Worm (Caenorhabditis elegans) whole organism, L3 larva: Measurements from ENCODE around the gene disl-2.

Source experiments
- elt-3 ChIP-seq, 3 experiments: fragments of 150-350 bp in 1 of 3; sonication (generic microtip) in 2 of 3; optimal IDR thresholded peaks; 2 replicates in 2 of 3; 4 replicates in 1 of 3; lab custom pipeline; 2014 to 2017; ENCODE audit warnings: missing biosample characterization in 3 of 3, missing genetic modification characterization in 3 of 3
- eor-1 ChIP-seq, 2 experiments: fragments of 150-350 bp; optimal IDR thresholded peaks; 2 replicates each; lab custom pipeline; 2014 to 2018; ENCODE audit warnings: missing biosample characterization in 2 of 2, missing genetic modification characterization in 2 of 2
- fos-1 ChIP-seq: fragments of 150-350 bp; optimal IDR thresholded peaks from 2 replicates; lab custom pipeline; 2014; ENCODE audit warnings: missing biosample characterization, missing genetic modification characterization
- hmg-11 ChIP-seq: sonication (generic microtip); optimal IDR thresholded peaks from 2 replicates; lab custom pipeline; 2016; ENCODE audit warnings: missing genetic modification characterization, missing compliant biosample characterization
- lin-15B ChIP-seq: fragments of 150-350 bp; optimal IDR thresholded peaks from 2 replicates; lab custom pipeline; 2014; ENCODE audit warnings: missing biosample characterization, missing genetic modification characterization
- lin-39 ChIP-seq: fragments of 150-350 bp; optimal IDR thresholded peaks from 2 replicates; lab custom pipeline; 2018; ENCODE audit warnings: missing biosample characterization, missing genetic modification reagents, missing genetic modification characterization
- lsy-12 ChIP-seq: sonication (generic microtip); optimal IDR thresholded peaks from 2 replicates; lab custom pipeline; 2016; ENCODE audit warnings: mild to moderate bottlenecking, missing genetic modification characterization, missing compliant biosample characterization
- nhr-11 ChIP-seq: fragments of 150-350 bp; optimal IDR thresholded peaks from 2 replicates; lab custom pipeline; 2014; ENCODE audit warnings: missing biosample characterization, missing genetic modification characterization
- nhr-12 ChIP-seq: fragments of 150-350 bp; optimal IDR thresholded peaks from 2 replicates; lab custom pipeline; 2014; ENCODE audit warnings: missing biosample characterization, missing genetic modification characterization
- pha-4 ChIP-seq: fragments of 150-350 bp; optimal IDR thresholded peaks from 2 replicates; lab custom pipeline; 2014; ENCODE audit warnings: missing biosample characterization, missing genetic modification reagents, missing genetic modification characterization
- unc-39 ChIP-seq: sonication (generic microtip); optimal IDR thresholded peaks from 4 replicates; lab custom pipeline; 2017; ENCODE audit warnings: missing biosample characterization, missing genetic modification characterization
- zag-1 ChIP-seq: fragments of 150-350 bp; optimal IDR thresholded peaks from 2 replicates; lab custom pipeline; 2014; ENCODE audit warnings: missing biosample characterization, missing genetic modification characterization
- ztf-11 ChIP-seq: fragments of 150-350 bp; optimal IDR thresholded peaks from 2 replicates; lab custom pipeline; 2014; ENCODE audit warnings: missing biosample characterization, missing genetic modification characterization
- ztf-4 ChIP-seq: fragments of 150-350 bp; optimal IDR thresholded peaks from 2 replicates; lab custom pipeline; 2014; ENCODE audit warnings: missing biosample characterization, missing genetic modification characterization

ce11 chrIII:5442711-5443253 lies at the start of gene disl-2, which contains the start of gene T24G10.2:
- TF ChIP-seq pha-4 (tag; lab: Kevin White, UChicago) (peak; percentile 86), elt-3 (tag; optimal IDR thresholded peaks at IDR 0.05; lab: Kevin White, UChicago) (no peak), nhr-12 (tag; lab: Kevin White, UChicago) (no peak), unc-39 (tag; lab: Kevin White, UChicago) (no peak), hmg-11 (peak; percentile 43), ztf-4 (tag; lab: Kevin White, UChicago) (no peak), lsy-12 (tag; lab: Kevin White, UChicago) (no peak), eor-1 (tag; optimal IDR thresholded peaks at IDR 0.05; lab: Kevin White, UChicago) (no peak), ztf-11 (no peak), lin-39 (peak; percentile 44), zag-1 (tag; lab: Kevin White, UChicago) (no peak), nhr-11 (tag; lab: Kevin White, UChicago) (no peak), lin-15B (peak; percentile 67), fos-1 (tag; lab: Kevin White, UChicago) (no peak)
